Fruit fly (Drosophila melanogaster) whole organism, embryonic: ENCODE results near the gene CG43085.
A peak's percentile ranks its signal among the peaks of the same experiment; 100 is the strongest.

Source experiments
- ATbp ChIP-seq: fragments of 200-800 bp; sonication (Bioruptor generic); optimal IDR thresholded peaks from 2 replicates; lab custom pipeline; 2017; ENCODE audit warnings: missing biosample characterization, mild to moderate bottlenecking, missing genetic modification characterization, missing genetic modification reagents
- Adf1 ChIP-seq: fragments of 200-800 bp; sonication (Bioruptor generic); IDR thresholded peaks from 2 replicates; pipeline ENCODE4 v1.3.6; 2022; ENCODE audit warnings: missing biosample characterization, missing genetic modification characterization
- Asciz ChIP-seq: fragments of 200-800 bp; sonication (Bioruptor generic); optimal IDR thresholded peaks from 2 replicates; lab custom pipeline; 2017; ENCODE audit warnings: missing biosample characterization, mild to moderate bottlenecking, missing genetic modification characterization, missing genetic modification reagents
- Bgb ChIP-seq: fragments of 200-800 bp; sonication (Bioruptor generic); IDR thresholded peaks from 2 replicates; pipeline ENCODE4 v1.3.6; 2022; ENCODE audit warnings: missing biosample characterization, missing genetic modification characterization; ENCODE audit not compliant: partially characterized antibody
- CG10959 ChIP-seq: fragments of 200-800 bp; sonication (Bioruptor generic); IDR thresholded peaks from 2 replicates; pipeline ENCODE4 v1.3.6; 2022; ENCODE audit warnings: missing biosample characterization, missing genetic modification characterization
- CG10979 ChIP-seq: fragments of 200-800 bp; sonication (Bioruptor generic); optimal IDR thresholded peaks from 2 replicates; lab custom pipeline; 2018; ENCODE audit warnings: missing biosample characterization, mild to moderate bottlenecking, missing genetic modification characterization, moderate library complexity
- CG11456 ChIP-seq: fragments of 200-800 bp; sonication (Bioruptor generic); IDR thresholded peaks from 3 replicates; pipeline ENCODE4 v1.3.6; 2022; ENCODE audit warnings: missing biosample characterization, missing genetic modification characterization
- CG15011 ChIP-seq: fragments of 200-800 bp; sonication (Bioruptor generic); optimal IDR thresholded peaks from 3 replicates; lab custom pipeline; 2018; ENCODE audit warnings: missing biosample characterization, mild to moderate bottlenecking, missing genetic modification characterization
- CG15514 ChIP-seq: fragments of 200-800 bp; sonication (Bioruptor generic); optimal IDR thresholded peaks from 3 replicates; lab custom pipeline; 2017; ENCODE audit warnings: missing biosample characterization, missing genetic modification characterization, mild to moderate bottlenecking, moderate library complexity, missing genetic modification reagents
- CG17359 ChIP-seq: fragments of 200-800 bp; sonication (Bioruptor generic); optimal IDR thresholded peaks from 3 replicates; lab custom pipeline; 2018; ENCODE audit warnings: missing biosample characterization, mild to moderate bottlenecking, missing genetic modification characterization, moderate library complexity
- CG17385 ChIP-seq: fragments of 200-800 bp; sonication (Bioruptor generic); optimal IDR thresholded peaks from 3 replicates; lab custom pipeline; 2018; ENCODE audit warnings: missing biosample characterization, mild to moderate bottlenecking, missing genetic modification characterization
- CG17829 ChIP-seq: fragments of 200-800 bp; optimal IDR thresholded peaks from 2 replicates; lab custom pipeline; 2019; ENCODE audit warnings: missing biosample characterization, mild to moderate bottlenecking, missing genetic modification characterization, moderate library complexity
- CG18262 ChIP-seq: fragments of 200-800 bp; optimal IDR thresholded peaks from 3 replicates; lab custom pipeline; 2019; ENCODE audit warnings: missing biosample characterization, mild to moderate bottlenecking, missing genetic modification characterization, moderate library complexity
- CG2120 ChIP-seq: fragments of 200-800 bp; sonication (Bioruptor generic); optimal IDR thresholded peaks from 3 replicates; lab custom pipeline; 2016; ENCODE audit warnings: missing biosample characterization, missing genetic modification characterization
- CG33213 ChIP-seq: fragments of 200-800 bp; sonication (Bioruptor generic); optimal IDR thresholded peaks from 3 replicates; lab custom pipeline; 2016; ENCODE audit warnings: missing biosample characterization, missing genetic modification characterization
- CG3847 ChIP-seq: fragments of 200-800 bp; sonication (Bioruptor generic); IDR thresholded peaks from 2 replicates; pipeline ENCODE4 v1.3.6; 2022; ENCODE audit warnings: missing biosample characterization, missing genetic modification characterization
- CG4282 ChIP-seq: fragments of 200-800 bp; sonication (Bioruptor generic); optimal IDR thresholded peaks from 2 replicates; lab custom pipeline; 2016; ENCODE audit warnings: missing biosample characterization, missing genetic modification characterization
- CG4328 ChIP-seq: fragments of 200-800 bp; sonication (Bioruptor generic); optimal IDR thresholded peaks from 3 replicates; lab custom pipeline; 2017; ENCODE audit warnings: missing biosample characterization, missing genetic modification reagents, missing genetic modification characterization
- CG43689 ChIP-seq: fragments of 200-800 bp; sonication (Bioruptor generic); IDR thresholded peaks from 2 replicates; pipeline ENCODE4 v1.3.6; 2022; ENCODE audit warnings: missing biosample characterization, missing genetic modification characterization
- CG6683 ChIP-seq: fragments of 200-800 bp; sonication (Bioruptor generic); optimal IDR thresholded peaks from 2 replicates; lab custom pipeline; 2017; ENCODE audit warnings: missing biosample characterization, mild to moderate bottlenecking, missing genetic modification characterization, missing genetic modification reagents
- CG6854 ChIP-seq: fragments of 200-800 bp; sonication (Bioruptor generic); optimal IDR thresholded peaks from 3 replicates; lab custom pipeline; 2017; ENCODE audit warnings: missing biosample characterization, mild to moderate bottlenecking, missing genetic modification characterization
- CG7556 ChIP-seq: fragments of 200-800 bp; sonication (Bioruptor generic); optimal IDR thresholded peaks from 2 replicates; lab custom pipeline; 2017; ENCODE audit warnings: missing biosample characterization, mild to moderate bottlenecking, missing genetic modification characterization
- CG8359 ChIP-seq: fragments of 200-800 bp; sonication (Bioruptor generic); optimal IDR thresholded peaks from 2 replicates; lab custom pipeline; 2017; ENCODE audit warnings: missing biosample characterization, mild to moderate bottlenecking, missing genetic modification characterization, borderline replicate concordance
- CG8478 ChIP-seq: fragments of >200 bp; optimal IDR thresholded peaks from 2 replicates; lab custom pipeline; 2018
- CG9215 ChIP-seq: fragments of 200-800 bp; sonication (Bioruptor generic); IDR thresholded peaks from 2 replicates; pipeline ENCODE4 v1.3.6; 2022; ENCODE audit warnings: missing biosample characterization, missing genetic modification characterization
- Deaf1 ChIP-seq: fragments of 200-800 bp; optimal IDR thresholded peaks from 3 replicates; lab custom pipeline; 2019; ENCODE audit warnings: missing biosample characterization, mild to moderate bottlenecking, missing genetic modification characterization, moderate library complexity
- Drgx ChIP-seq: fragments of 200-800 bp; sonication (Bioruptor generic); IDR thresholded peaks from 2 replicates; pipeline ENCODE4 v1.3.6; 2022; ENCODE audit warnings: missing biosample characterization, missing genetic modification characterization
- ERR ChIP-seq: fragments of 200-800 bp; sonication (Bioruptor generic); optimal IDR thresholded peaks from 2 replicates; lab custom pipeline; 2016; ENCODE audit warnings: missing biosample characterization, missing genetic modification characterization
- Eip74EF ChIP-seq, 2 experiments: fragments of 200-800 bp in 1 of 2; fragments of >200 bp in 1 of 2; sonication (Bioruptor generic) in 1 of 2; optimal IDR thresholded peaks; 2 replicates each; lab custom pipeline; 2017 to 2019; ENCODE audit warnings: missing biosample characterization in 2 of 2, missing genetic modification characterization in 2 of 2, mild to moderate bottlenecking in 1 of 2, moderate library complexity in 1 of 2
- Ets65A ChIP-seq: fragments of 200-800 bp; sonication (Bioruptor generic); peaks from one replicate; lab custom pipeline; 2016; ENCODE audit warnings: missing biosample characterization, missing genetic modification characterization
- HLHmδ ChIP-seq: fragments of 200-800 bp; sonication (Bioruptor generic); optimal IDR thresholded peaks from 2 replicates; lab custom pipeline; 2018; ENCODE audit warnings: missing biosample characterization, mild to moderate bottlenecking, missing genetic modification characterization, moderate library complexity
- Hr3 ChIP-seq: fragments of 200-800 bp; sonication (Bioruptor generic); optimal IDR thresholded peaks from 3 replicates; lab custom pipeline; 2016; ENCODE audit warnings: missing biosample characterization, missing genetic modification characterization
- NfI ChIP-seq: fragments of 200-800 bp; sonication (Bioruptor generic); optimal IDR thresholded peaks from 3 replicates; lab custom pipeline; 2018; ENCODE audit warnings: missing biosample characterization, mild to moderate bottlenecking, missing genetic modification characterization, moderate library complexity
- caup ChIP-seq: fragments of 200-800 bp; sonication (Bioruptor generic); optimal IDR thresholded peaks from 3 replicates; lab custom pipeline; 2017; ENCODE audit warnings: missing biosample characterization, mild to moderate bottlenecking, missing genetic modification characterization, moderate library complexity; ENCODE audit not compliant: severe bottlenecking
- chinmo ChIP-seq: fragments of 200-800 bp; sonication (Bioruptor generic); IDR thresholded peaks from 4 replicates; pipeline ENCODE4 v1.3.6; 2022; ENCODE audit warnings: missing biosample characterization, missing genetic modification characterization; ENCODE audit not compliant: partially characterized antibody
- exex ChIP-seq: fragments of 200-800 bp; sonication (Bioruptor generic); optimal IDR thresholded peaks from 4 replicates; lab custom pipeline; 2018; ENCODE audit warnings: missing biosample characterization, mild to moderate bottlenecking, missing genetic modification characterization, moderate library complexity
- fd102C ChIP-seq: fragments of 200-800 bp; sonication (Bioruptor generic); optimal IDR thresholded peaks from 2 replicates; lab custom pipeline; 2018; ENCODE audit warnings: missing biosample characterization, mild to moderate bottlenecking, missing genetic modification characterization, moderate library complexity
- fru ChIP-seq: fragments of >200 bp; optimal IDR thresholded peaks from 2 replicates; lab custom pipeline; 2017
- gt ChIP-seq: fragments of 200-800 bp; sonication (Bioruptor generic); IDR thresholded peaks from 2 replicates; pipeline ENCODE4 v1.3.6; 2022; ENCODE audit warnings: missing biosample characterization, missing genetic modification characterization
- mirr ChIP-seq: fragments of 200-800 bp; sonication (Bioruptor generic); optimal IDR thresholded peaks from 3 replicates; lab custom pipeline; 2018; ENCODE audit warnings: missing biosample characterization, mild to moderate bottlenecking, missing genetic modification characterization
- nerfin-2 ChIP-seq: fragments of 200-800 bp; sonication (Bioruptor generic); IDR thresholded peaks from 2 replicates; pipeline ENCODE4 v1.3.6; 2022; ENCODE audit warnings: missing biosample characterization, missing genetic modification characterization; ENCODE audit not compliant: partially characterized antibody
- nom ChIP-seq: fragments of 200-800 bp; sonication (Bioruptor generic); optimal IDR thresholded peaks from 2 replicates; lab custom pipeline; 2017; ENCODE audit warnings: missing biosample characterization, missing genetic modification characterization, mild to moderate bottlenecking, moderate library complexity, missing genetic modification reagents
- sima ChIP-seq: fragments of 200-800 bp; sonication (Bioruptor generic); optimal IDR thresholded peaks from 2 replicates; lab custom pipeline; 2016; ENCODE audit warnings: missing biosample characterization, missing genetic modification characterization
- sug ChIP-seq: fragments of 200-800 bp; optimal IDR thresholded peaks from 2 replicates; lab custom pipeline; 2019; ENCODE audit warnings: missing biosample characterization, mild to moderate bottlenecking, missing genetic modification characterization, moderate library complexity
- trh ChIP-seq: fragments of 200-800 bp; sonication (Bioruptor generic); optimal IDR thresholded peaks from 2 replicates; lab custom pipeline; 2016; ENCODE audit warnings: missing biosample characterization, missing genetic modification characterization
- ttk ChIP-seq: fragments of 200-800 bp; sonication (Bioruptor generic); IDR thresholded peaks from 2 replicates; pipeline ENCODE4 v2.1.2; 2022; ENCODE audit warnings: missing biosample characterization, missing genetic modification characterization
- z ChIP-seq: fragments of 200-800 bp; sonication (Bioruptor generic); IDR thresholded peaks from 3 replicates; pipeline ENCODE4 v1.3.6; 2022; ENCODE audit warnings: missing biosample characterization, missing genetic modification characterization

CG43085 gene

DNA sequence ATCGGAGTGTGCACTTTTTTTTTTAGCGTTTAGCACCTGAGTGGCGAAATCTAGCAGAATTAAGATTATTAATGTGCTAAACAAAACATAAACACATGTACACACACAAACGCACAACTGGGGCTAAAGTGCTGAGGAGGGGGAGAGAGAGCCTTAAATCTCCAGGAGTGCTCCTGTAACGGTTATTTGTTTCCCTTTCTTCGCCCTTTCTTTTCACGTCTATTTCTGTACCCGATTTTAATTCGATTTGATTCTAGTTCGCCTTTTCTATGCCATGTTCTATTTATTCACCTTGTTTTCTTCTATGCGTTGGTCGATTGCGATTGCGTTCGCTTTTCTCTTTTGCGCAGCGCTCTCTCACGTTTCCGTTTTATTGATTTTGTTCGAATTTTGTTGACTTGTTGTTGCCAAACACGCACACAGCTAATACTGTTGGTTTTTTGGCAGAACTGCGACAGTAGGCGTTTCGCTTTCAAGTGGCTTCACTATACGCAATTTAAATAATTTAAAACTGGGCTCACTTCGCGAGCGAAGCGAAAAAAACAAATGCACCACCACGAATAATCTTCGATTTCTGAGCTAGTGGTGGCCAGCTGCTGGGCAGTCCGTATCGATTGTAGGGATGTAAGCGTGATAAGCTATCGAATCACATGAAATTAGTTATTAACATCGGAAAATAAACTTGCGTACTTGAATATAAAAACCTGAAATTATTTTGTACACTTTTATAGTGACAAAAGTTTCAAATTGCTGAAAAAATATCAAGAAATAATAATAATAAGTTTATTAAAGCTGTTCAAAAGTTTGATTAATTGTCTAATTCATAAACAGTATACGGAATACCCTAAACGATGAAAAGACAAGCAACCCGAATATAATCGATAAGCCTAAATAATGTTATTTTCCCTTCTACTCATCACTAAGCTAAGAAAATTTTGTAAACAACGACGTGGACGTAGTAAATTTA is 7.4 kb upstream of the CG43085 start, which contains the start of the genes Krn, Ndfip and CG7484 (continued):
- TF ChIP-seq ATbp = peak; percentile 50
- no peak for TF ChIP-seq CG8478
- peak; percentile 91 for TF ChIP-seq CG9215 (GFP tag; lab: Robert Waterston, UW)
- TF ChIP-seq chinmo = peak; percentile 87; the same call in 3 of the 4 replicates
- peak; percentile 60 for TF ChIP-seq CG17385 (GFP tag; lab: Kevin White, UChicago)
- peak; percentile 87 for TF ChIP-seq CG17359
- peak; percentile 74 for TF ChIP-seq Deaf1 (tag; lab: Kevin White, UChicago)
- TF ChIP-seq fd102C (GFP tag; lab: Kevin White, UChicago) = no peak
- TF ChIP-seq CG8359 (GFP tag; lab: Kevin White, UChicago) = no peak
- peak; percentile 61; the same call in 1 of the 2 replicates for TF ChIP-seq gt (GFP tag; lab: Robert Waterston, UW)
- TF ChIP-seq Eip74EF (GFP tag; optimal IDR thresholded peaks at IDR 0.05; lab: Kevin White, UChicago) = peak in 1 of 2 experiments; percentile 51
- TF ChIP-seq Ets65A = peak; percentile 98
- TF ChIP-seq mirr (GFP tag; lab: Kevin White, UChicago) = peak; percentile 71
- TF ChIP-seq sug (tag; lab: Kevin White, UChicago) = peak; percentile 94
- peak; percentile 83 for TF ChIP-seq CG7556 (GFP tag; lab: Kevin White, UChicago)
- peak; percentile 63 for TF ChIP-seq ERR (GFP tag; lab: Kevin White, UChicago)
- peak; percentile 40; the same call in 1 of the 2 replicates for TF ChIP-seq Drgx (GFP tag; lab: Robert Waterston, UW)
- peak; percentile 80 for TF ChIP-seq ttk
- TF ChIP-seq CG43689 = 0 out of 2 replicates have a peak, but pooled peaks have one; percentile 16
- peak; percentile 67 for TF ChIP-seq trh
- peak; percentile 92 for TF ChIP-seq Bgb
- TF ChIP-seq fru (lab: Kevin White, UChicago) = no peak
- TF ChIP-seq sima (GFP tag; lab: Kevin White, UChicago) = no peak
- peak; percentile 73 for TF ChIP-seq exex (tag; lab: Kevin White, UChicago)
- TF ChIP-seq CG10979 (tag; lab: Kevin White, UChicago) = peak; percentile 84
- peak; percentile 20 for TF ChIP-seq CG6854 (GFP tag; lab: Kevin White, UChicago)
- peak; percentile 47; the same call in 1 of the 2 replicates for TF ChIP-seq Adf1 (GFP tag; lab: Robert Waterston, UW)
- peak; percentile 71 for TF ChIP-seq CG33213 (GFP tag; lab: Kevin White, UChicago)
- peak; percentile 75 for TF ChIP-seq CG15011 (GFP tag; lab: Kevin White, UChicago)
- TF ChIP-seq CG3847 (GFP tag; lab: Robert Waterston, UW) = peak; percentile 90
- peak; percentile 59 for TF ChIP-seq nom (GFP tag; lab: Kevin White, UChicago)
- TF ChIP-seq CG4328 (GFP tag; lab: Kevin White, UChicago) = peak; percentile 87
- TF ChIP-seq Hr3 (GFP tag; lab: Kevin White, UChicago) = peak; percentile 88
- TF ChIP-seq z = no peak
- peak; percentile 92 for TF ChIP-seq CG2120
- peak; percentile 92 for TF ChIP-seq CG17829 (tag; lab: Kevin White, UChicago)
- no peak for TF ChIP-seq CG4282 (GFP tag; lab: Kevin White, UChicago)
- TF ChIP-seq nerfin-2 (GFP tag; lab: Robert Waterston, UW) = peak; percentile 88
- TF ChIP-seq Asciz = peak; percentile 26
- peak; percentile 46; the same call in 1 of the 2 replicates for TF ChIP-seq CG10959 (GFP tag; lab: Robert Waterston, UW)
- TF ChIP-seq CG11456 (GFP tag; lab: Robert Waterston, UW) = peak; percentile 84
- TF ChIP-seq CG15514 (GFP tag; lab: Kevin White, UChicago) = peak; percentile 71
- peak; percentile 89 for TF ChIP-seq CG18262 (tag; lab: Kevin White, UChicago)
- no peak for TF ChIP-seq HLHmδ (GFP tag; lab: Kevin White, UChicago)
- peak; percentile 56 for TF ChIP-seq CG6683 (GFP tag; lab: Kevin White, UChicago)
- peak; percentile 85 for TF ChIP-seq NfI
- TF ChIP-seq caup (GFP tag; lab: Kevin White, UChicago) = peak; percentile 79
